Worm (Caenorhabditis elegans): ENCODE data around the gene amph-1.

ce11 chrIV:9675572-9675971, 27.9 kb upstream of the amph-1 start, which contains the start of gene nhr-34:
- TF ChIP-seq nhr-90 (tag; optimal IDR thresholded peaks at IDR 0.05) (no peak), gei-17 (GFP tag; optimal IDR thresholded peaks at IDR 0.05) (no peak), snpc-4 (GFP tag; optimal IDR thresholded peaks at IDR 0.05) (no peak), snpc-4 (tag; optimal IDR thresholded peaks at IDR 0.05) (no peak), unc-130 (GFP tag; optimal IDR thresholded peaks at IDR 0.05) (no peak), snpc-1.3 (tag; optimal IDR thresholded peaks at IDR 0.05; ENCODE audit: insufficient read depth) (no peak)

Data from whole organism, young adult.